Worm (Caenorhabditis elegans): ENCODE measurements around the gene pnp-1.

DNA sequence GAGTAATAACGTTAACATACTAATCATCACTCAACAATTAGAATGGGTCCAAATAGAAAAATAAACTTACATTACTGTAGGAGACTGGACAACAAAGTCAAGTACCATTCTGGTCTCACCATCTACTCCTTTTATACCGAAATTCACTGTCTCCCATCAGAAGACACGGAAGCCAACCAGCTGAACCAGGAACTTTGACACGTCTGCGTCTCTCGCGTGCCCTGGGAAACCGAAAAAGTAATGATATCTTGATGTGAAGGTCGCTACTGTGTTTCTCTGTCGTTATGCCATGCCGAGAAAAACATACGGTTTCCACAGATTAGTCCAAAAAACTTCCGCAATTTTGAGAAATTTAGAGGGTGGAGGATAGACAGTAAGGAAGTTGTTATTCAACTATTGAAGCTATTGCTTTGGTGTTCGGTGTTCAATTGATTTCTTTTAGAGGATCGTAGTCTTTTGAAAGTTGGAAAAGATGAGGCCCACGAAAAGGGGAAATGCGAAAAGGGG is 28.5 kb upstream of the pnp-1 start, which contains the start of gene col-101:
- TF ChIP-seq W03F9.2 (tag; optimal IDR thresholded peaks at IDR 0.05) (no peak), him-1 (tag; optimal IDR thresholded peaks at IDR 0.05) (no peak), dao-5 (tag; optimal IDR thresholded peaks at IDR 0.05) (no peak)
